Worm (Caenorhabditis elegans) whole organism, L4/young adult: ENCODE measurements around the gene znf-593.

ENCODE experiments used
- W03F9.2 ChIP-seq: fragments of 150-350 bp; optimal IDR thresholded peaks from 2 replicates; lab custom pipeline; 2014; ENCODE audit warnings: missing biosample characterization, missing genetic modification characterization
- him-1 ChIP-seq: sonication (generic microtip); optimal IDR thresholded peaks from 2 replicates; lab custom pipeline; 2016; ENCODE audit warnings: missing genotype, missing genetic modification reagents, missing genetic modification characterization, missing compliant biosample characterization

- TF ChIP-seq him-1 (tag; lab: Kevin White, UChicago) (no peak), W03F9.2 (tag; lab: Kevin White, UChicago) (no peak)
Observed at ce11 chrIII:11871617-11872016, 46.9 kb downstream of the znf-593 start.
